Worm (Caenorhabditis elegans): Measurements from ENCODE around the gene pqn-62.

pqn-62 gene

DNA sequence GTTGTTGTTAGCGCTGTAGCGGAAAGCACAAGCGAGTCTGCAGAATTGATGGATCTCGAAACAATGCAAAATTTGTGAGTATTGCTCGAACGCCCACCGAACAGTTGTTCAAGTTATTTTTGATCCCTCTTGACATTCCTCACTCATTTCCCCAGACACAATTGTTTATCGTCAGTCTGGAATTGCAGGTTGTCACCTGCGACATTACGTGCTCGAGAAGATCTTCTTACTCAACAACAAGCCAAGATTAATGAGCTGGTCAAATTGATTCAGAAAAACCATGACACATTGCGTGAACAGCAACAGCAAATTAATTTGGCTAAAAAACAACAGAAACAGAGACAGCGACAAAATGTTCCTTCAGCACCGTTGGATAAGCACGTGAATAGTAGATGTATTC lies 6.0 kb downstream of the pqn-62 start:
- no peak for TF ChIP-seq egl-27 (tag; optimal IDR thresholded peaks at IDR 0.05)
- TF ChIP-seq mef-2 (tag; optimal IDR thresholded peaks at IDR 0.05) = no peak
- TF ChIP-seq nhr-28 (tag; optimal IDR thresholded peaks at IDR 0.05) = no peak
- no peak for TF ChIP-seq snu-23 (GFP tag; optimal IDR thresholded peaks at IDR 0.05)
- no peak for TF ChIP-seq ceh-63 (GFP tag; optimal IDR thresholded peaks at IDR 0.05)

DNA sequence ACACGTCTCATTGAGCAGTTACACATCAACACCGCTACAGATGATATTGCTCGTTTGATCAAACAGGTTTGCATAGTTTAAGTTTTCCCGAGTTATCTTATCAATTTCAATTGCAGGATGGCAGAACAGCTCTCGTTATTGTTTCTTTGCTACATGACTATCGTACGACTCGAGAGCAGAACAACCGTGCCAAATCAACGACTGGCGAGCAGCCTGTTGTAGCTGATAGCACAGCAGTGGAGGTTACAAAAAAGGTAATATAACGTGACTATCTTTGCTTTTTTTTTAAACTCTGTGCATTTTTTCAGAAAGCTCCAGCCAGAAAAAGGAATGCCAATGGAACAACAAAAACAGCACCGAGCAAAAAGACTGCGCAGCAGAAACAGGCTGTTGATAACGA lies 6.5 kb downstream of the pqn-62 start:
- TF ChIP-seq nhr-90 (tag; optimal IDR thresholded peaks at IDR 0.05; ENCODE audit: poor library complexity) = no peak
- peak; percentile 38 for TF ChIP-seq elt-2 (tag; optimal IDR thresholded peaks at IDR 0.05)

DNA sequence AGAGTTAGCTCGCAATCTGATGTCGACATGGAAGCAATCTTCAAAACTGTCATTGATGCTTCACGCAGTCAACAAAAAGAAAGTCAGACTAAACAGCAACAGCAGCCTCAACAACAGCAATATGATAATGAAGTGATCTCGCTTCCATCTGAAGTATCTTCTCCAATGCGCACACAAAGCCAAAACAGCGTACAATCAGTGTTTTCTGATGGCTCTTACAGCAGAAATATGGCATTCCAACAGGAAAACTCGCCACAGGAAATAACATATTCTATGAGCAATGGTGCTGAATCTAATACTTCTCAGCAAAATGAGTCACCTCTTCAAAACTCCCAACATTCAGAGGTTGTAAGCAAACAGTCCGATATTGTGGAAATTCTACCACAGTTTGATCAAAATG lies 7.0 kb downstream of the pqn-62 start:
- TF ChIP-seq mab-9 (GFP tag; IDR thresholded peaks at IDR 0.05) (no peak), lin-35 (GFP tag; optimal IDR thresholded peaks at IDR 0.05) (no peak), nhr-11 (tag; optimal IDR thresholded peaks at IDR 0.05) (no peak)

ce11 chrX:5205561-5205960 lies 9.7 kb downstream of the pqn-62 start, which contains the start of gene H28G03.2:
Gene H28G03.2, plus strand, starts transcription at chrX:5205760.
- TF ChIP-seq rnt-1 (tag; optimal IDR thresholded peaks at IDR 0.05) (peak; percentile 58), skn-1 (tag; optimal IDR thresholded peaks at IDR 0.05) (no peak), snu-23 (GFP tag; optimal IDR thresholded peaks at IDR 0.05) (peak; percentile 9), nhr-71 (tag; optimal IDR thresholded peaks at IDR 0.05) (peak; percentile 1), lin-14 (GFP tag; optimal IDR thresholded peaks at IDR 0.05) (peak; percentile 45), ceh-82 (tag; optimal IDR thresholded peaks at IDR 0.05) (peak in 1 of 3 experiments; percentile 17)

ce11 chrX:5207819-5208218 lies 11.9 kb downstream of the pqn-62 start:
- TF ChIP-seq lsy-2 (tag; optimal IDR thresholded peaks at IDR 0.05) = peak in 1 of 2 experiments; percentile 2
- no peak for TF ChIP-seq zip-4 (GFP tag; optimal IDR thresholded peaks at IDR 0.05)
- TF ChIP-seq elt-2 (tag; optimal IDR thresholded peaks at IDR 0.05) = no peak
- TF ChIP-seq nhr-20 (tag; optimal IDR thresholded peaks at IDR 0.05) = peak; percentile 9
- TF ChIP-seq mdl-1 (tag; optimal IDR thresholded peaks at IDR 0.05) = no peak

DNA sequence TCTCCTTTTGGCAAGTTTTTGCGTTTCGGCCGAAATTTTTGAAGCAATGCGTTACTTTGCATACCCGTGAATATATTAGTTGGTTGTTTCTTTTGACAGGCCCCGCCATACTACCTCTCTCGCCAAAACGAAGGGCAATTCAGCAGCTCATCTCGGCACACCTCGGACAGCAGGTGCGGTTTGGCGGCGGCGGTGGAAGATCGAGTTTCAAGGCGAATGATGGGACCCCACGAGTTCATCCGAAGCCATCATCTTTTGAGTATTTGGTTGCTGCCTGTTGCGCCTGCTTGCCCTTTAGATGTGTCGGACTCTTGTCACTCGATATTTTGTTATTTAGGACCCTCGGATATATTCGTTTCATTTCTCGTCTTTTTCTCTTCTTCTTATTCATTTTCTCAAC lies 12.4 kb downstream of the pqn-62 start:
- no peak for TF ChIP-seq zip-4 (GFP tag; optimal IDR thresholded peaks at IDR 0.05)
- no peak for TF ChIP-seq sup-37 (GFP tag; optimal IDR thresholded peaks at IDR 0.05)
- TF ChIP-seq nhr-20 (tag; optimal IDR thresholded peaks at IDR 0.05) = no peak
- TF ChIP-seq rnt-1 (tag; optimal IDR thresholded peaks at IDR 0.05) = peak; percentile 25
- TF ChIP-seq ztf-4 (tag; optimal IDR thresholded peaks at IDR 0.05) = no peak
- TF ChIP-seq ceh-8 (GFP tag; optimal IDR thresholded peaks at IDR 0.05) = no peak
- TF ChIP-seq nhr-71 (tag; optimal IDR thresholded peaks at IDR 0.05) = peak; percentile 31
- no peak for TF ChIP-seq mab-9 (GFP tag; IDR thresholded peaks at IDR 0.05)
- no peak for TF ChIP-seq ceh-82 (tag; optimal IDR thresholded peaks at IDR 0.05)
- TF ChIP-seq pag-3 (tag; optimal IDR thresholded peaks at IDR 0.05; ENCODE audit: borderline replicate concordance, insufficient read depth) = peak; percentile 51
- no peak for TF ChIP-seq nhr-12 (tag; optimal IDR thresholded peaks at IDR 0.05)
- TF ChIP-seq ceh-63 (GFP tag; optimal IDR thresholded peaks at IDR 0.05) = no peak
- TF ChIP-seq hpl-2 (GFP tag; optimal IDR thresholded peaks at IDR 0.05) = no peak
- TF ChIP-seq unc-62 (GFP tag; optimal IDR thresholded peaks at IDR 0.05) = no peak
- no peak for TF ChIP-seq snu-23 (GFP tag; optimal IDR thresholded peaks at IDR 0.05)

- TF ChIP-seq nhr-85 (tag) = peak; percentile 73
- no peak for TF ChIP-seq efl-1 (optimal IDR thresholded peaks at IDR 0.05)
- peak in 1 of 2 experiments; percentile 74 for TF ChIP-seq efl-1 (GFP tag; optimal IDR thresholded peaks at IDR 0.05 in 1 of 2)
- TF ChIP-seq lin-14 (GFP tag; optimal IDR thresholded peaks at IDR 0.05) = peak; percentile 4
- peak in 2 of 6 experiments; percentile 50 to 63 for TF ChIP-seq elt-3 (tag; optimal IDR thresholded peaks at IDR 0.05)
- TF ChIP-seq lin-35 (GFP tag; optimal IDR thresholded peaks at IDR 0.05) = no peak
- TF ChIP-seq blmp-1 (tag; optimal IDR thresholded peaks at IDR 0.05) = peak; percentile 73
- no peak for TF ChIP-seq nhr-76 (tag; optimal IDR thresholded peaks at IDR 0.05)
- peak; percentile 28 for TF ChIP-seq nhr-20 (tag; optimal IDR thresholded peaks at IDR 0.05)
- TF ChIP-seq nhr-11 (tag; optimal IDR thresholded peaks at IDR 0.05) = no peak
Observed at ce11 chrX:5208831-5209230, 12.9 kb downstream of the pqn-62 start.

All from whole organism, L1 larva.